Worm (Caenorhabditis elegans) whole organism, young adult: ENCODE measurements around the gene srh-220.

Experiments used
- C17E4.6 ChIP-seq: fragments of 200-800 bp; sonication (Bioruptor generic); IDR thresholded peaks from 2 replicates; pipeline ENCODE4 v1.3.6; 2022; ENCODE audit warnings: missing genetic modification reagents, missing genetic modification characterization, missing compliant biosample characterization
- F22D6.2 ChIP-seq: sonication (generic microtip); optimal IDR thresholded peaks from 2 replicates; lab custom pipeline; 2016; ENCODE audit warnings: mild to moderate bottlenecking, missing genetic modification characterization, missing compliant biosample characterization
- F23B12.7 ChIP-seq: sonication (generic microtip); optimal IDR thresholded peaks from 2 replicates; lab custom pipeline; 2017; ENCODE audit warnings: missing genetic modification characterization, mild to moderate bottlenecking, missing compliant biosample characterization, antibody characterized with exemption, moderate library complexity; ENCODE audit not compliant: insufficient read depth
- F37B4.10 ChIP-seq: fragments of 200-800 bp; sonication (Bioruptor generic); IDR thresholded peaks from 2 replicates; pipeline ENCODE4 v1.3.6; 2022; ENCODE audit warnings: missing genetic modification characterization, missing compliant biosample characterization
- F52B5.7 ChIP-seq: sonication (generic microtip); optimal IDR thresholded peaks from 2 replicates; lab custom pipeline; 2016; ENCODE audit warnings: mild to moderate bottlenecking, missing genetic modification characterization, missing compliant biosample characterization
- F57C9.4 ChIP-seq: sonication (generic microtip); optimal IDR thresholded peaks from 2 replicates; lab custom pipeline; 2017; ENCODE audit warnings: mild to moderate bottlenecking, missing genetic modification characterization, missing compliant biosample characterization
- T26A5.8 ChIP-seq: sonication (generic microtip); optimal IDR thresholded peaks from 2 replicates; lab custom pipeline; 2016; ENCODE audit warnings: missing genetic modification characterization, missing compliant biosample characterization
- Y53F4B.3 ChIP-seq: fragments of 200-800 bp; sonication (Bioruptor generic); IDR thresholded peaks from 2 replicates; pipeline ENCODE4 v1.3.6; 2022; ENCODE audit warnings: missing genetic modification reagents, missing genetic modification characterization, missing compliant biosample characterization
- Y67H2A.10 ChIP-seq: fragments of 200-800 bp; sonication (Bioruptor generic); conservative IDR thresholded peaks from 2 replicates; pipeline ENCODE4 v1.3.6; 2022; ENCODE audit warnings: missing genetic modification reagents, missing genetic modification characterization, missing compliant biosample characterization
- atf-7 ChIP-seq: sonication (generic microtip); optimal IDR thresholded peaks from 2 replicates; lab custom pipeline; 2017; ENCODE audit warnings: mild to moderate bottlenecking, missing genetic modification characterization, missing compliant biosample characterization
- athp-1 ChIP-seq: sonication (generic microtip); optimal IDR thresholded peaks from 2 replicates; lab custom pipeline; 2017; ENCODE audit warnings: mild to moderate bottlenecking, missing genetic modification characterization, missing compliant biosample characterization
- bed-2 ChIP-seq: fragments of 200-800 bp; sonication (Bioruptor generic); IDR thresholded peaks from 2 replicates; pipeline ENCODE4 v1.3.6; 2022; ENCODE audit warnings: missing genetic modification reagents, missing genetic modification characterization, missing compliant biosample characterization
- ccch-3 ChIP-seq: fragments of 200-800 bp; sonication (Bioruptor generic); optimal IDR thresholded peaks from 2 replicates; lab custom pipeline; 2018; ENCODE audit warnings: mild to moderate bottlenecking, missing genetic modification characterization, missing compliant biosample characterization
- egl-18 ChIP-seq: fragments of 200-800 bp; sonication (Bioruptor generic); IDR thresholded peaks from 2 replicates; pipeline ENCODE4 v1.3.6; 2022; ENCODE audit warnings: missing genetic modification reagents, missing genetic modification characterization, missing compliant biosample characterization
- egl-44 ChIP-seq: fragments of 200-800 bp; sonication (Bioruptor generic); IDR thresholded peaks from 2 replicates; pipeline ENCODE4 v1.3.6; 2022; ENCODE audit warnings: missing genetic modification reagents, missing genetic modification characterization, missing compliant biosample characterization
- egrh-3 ChIP-seq: fragments of 200-800 bp; sonication (Bioruptor generic); IDR thresholded peaks from 2 replicates; pipeline ENCODE4 v1.3.6; 2022; ENCODE audit warnings: missing genetic modification reagents, missing genetic modification characterization, missing compliant biosample characterization
- ets-4 ChIP-seq: fragments of 200-800 bp; sonication (Bioruptor generic); optimal IDR thresholded peaks from 2 replicates; lab custom pipeline; 2018; ENCODE audit warnings: mild to moderate bottlenecking, missing genetic modification characterization, missing compliant biosample characterization
- gei-17 ChIP-seq: fragments of 200-800 bp; sonication (Bioruptor generic); optimal IDR thresholded peaks from 2 replicates; lab custom pipeline; 2018; ENCODE audit warnings: mild to moderate bottlenecking, missing genetic modification characterization, missing compliant biosample characterization
- him-1 ChIP-seq: sonication (generic microtip); optimal IDR thresholded peaks from 2 replicates; lab custom pipeline; 2016; ENCODE audit warnings: missing genotype, missing genetic modification reagents, missing genetic modification characterization, missing compliant biosample characterization
- hlh-12 ChIP-seq: sonication (generic microtip); optimal IDR thresholded peaks from 2 replicates; lab custom pipeline; 2016; ENCODE audit warnings: missing genetic modification characterization, missing compliant biosample characterization
- hlh-26 ChIP-seq: fragments of 200-800 bp; sonication (Bioruptor generic); conservative IDR thresholded peaks from 2 replicates; pipeline ENCODE4 v1.3.6; 2022; ENCODE audit warnings: missing genetic modification reagents, missing genetic modification characterization, missing compliant biosample characterization
- lin-35 ChIP-seq, 3 experiments: fragments of 150-350 bp in 2 of 3; sonication (generic microtip) in 1 of 3; optimal IDR thresholded peaks; 2 replicates each; lab custom pipeline; 2014 to 2018; ENCODE audit warnings: missing biosample characterization in 3 of 3, missing genetic modification characterization in 3 of 3, missing genetic modification reagents in 3 of 3
- madf-3 ChIP-seq: fragments of 200-800 bp; sonication (Bioruptor generic); IDR thresholded peaks from 2 replicates; pipeline ENCODE4 v1.3.6; 2022; ENCODE audit warnings: missing genetic modification reagents, missing genetic modification characterization, missing compliant biosample characterization
- madf-6 ChIP-seq: fragments of 200-800 bp; sonication (Bioruptor generic); IDR thresholded peaks from 2 replicates; pipeline ENCODE4 v1.3.6; 2022; ENCODE audit warnings: missing genetic modification reagents, missing genetic modification characterization, missing compliant biosample characterization
- madf-8 ChIP-seq: fragments of 200-800 bp; sonication (Bioruptor generic); conservative IDR thresholded peaks from 2 replicates; pipeline ENCODE4 v1.3.6; 2022; ENCODE audit warnings: missing genetic modification reagents, missing genetic modification characterization, missing compliant biosample characterization
- mel-28 ChIP-seq: sonication (generic microtip); optimal IDR thresholded peaks from 2 replicates; lab custom pipeline; 2016; ENCODE audit warnings: borderline replicate concordance, mild to moderate bottlenecking, missing genetic modification characterization, missing compliant biosample characterization
- mes-4 ChIP-seq: sonication (generic microtip); optimal IDR thresholded peaks from 2 replicates; lab custom pipeline; 2016; ENCODE audit warnings: missing genotype, missing genetic modification characterization, missing compliant biosample characterization
- nfyb-1 ChIP-seq: fragments of 200-800 bp; sonication (Bioruptor generic); IDR thresholded peaks from 2 replicates; pipeline ENCODE4 v1.3.6; 2022; ENCODE audit warnings: missing genetic modification reagents, missing genetic modification characterization, missing compliant biosample characterization
- nhr-120 ChIP-seq: fragments of 200-800 bp; sonication (Bioruptor generic); IDR thresholded peaks from 2 replicates; pipeline ENCODE4 v1.3.6; 2022; ENCODE audit warnings: missing genetic modification characterization, missing compliant biosample characterization
- nhr-27 ChIP-seq: fragments of 200-800 bp; sonication (Bioruptor generic); optimal IDR thresholded peaks from 2 replicates; lab custom pipeline; 2018; ENCODE audit warnings: mild to moderate bottlenecking, missing genetic modification characterization, moderate library complexity, missing compliant biosample characterization
- nhr-80 ChIP-seq: sonication (generic microtip); optimal IDR thresholded peaks from 2 replicates; lab custom pipeline; 2016; ENCODE audit warnings: missing genetic modification characterization, missing compliant biosample characterization
- nhr-90 ChIP-seq: sonication (generic microtip); optimal IDR thresholded peaks from 2 replicates; lab custom pipeline; 2016; ENCODE audit warnings: missing genotype, mild to moderate bottlenecking, missing genetic modification characterization, missing compliant biosample characterization
- pha-4 ChIP-seq: fragments of 150-350 bp; sonication (generic microtip); optimal IDR thresholded peaks from 2 replicates; lab custom pipeline; 2014; ENCODE audit warnings: missing biosample characterization, missing genetic modification reagents, missing genetic modification characterization
- rcor-1 ChIP-seq: fragments of 200-800 bp; sonication (Bioruptor generic); IDR thresholded peaks from 2 replicates; pipeline ENCODE4 v1.3.6; 2022; ENCODE audit warnings: missing genetic modification reagents, missing genetic modification characterization, missing compliant biosample characterization
- rec-8 ChIP-seq, 2 experiments: sonication (generic microtip); optimal IDR thresholded peaks; 2 replicates each; lab custom pipeline; 2016; ENCODE audit warnings: mild to moderate bottlenecking in 2 of 2, missing genetic modification characterization in 2 of 2, missing genetic modification reagents in 2 of 2, missing genotype in 2 of 2, missing biosample characterization in 1 of 2, missing compliant biosample characterization in 1 of 2, moderate library complexity in 1 of 2
- sdz-38 ChIP-seq: sonication (generic microtip); optimal IDR thresholded peaks from 2 replicates; lab custom pipeline; 2016; ENCODE audit warnings: missing genotype, missing genetic modification characterization, missing compliant biosample characterization
- snpc-3.4 ChIP-seq: sonication (generic microtip); optimal IDR thresholded peaks from 2 replicates; lab custom pipeline; 2017; ENCODE audit warnings: missing genetic modification characterization, mild to moderate bottlenecking, missing compliant biosample characterization, antibody characterized with exemption, moderate library complexity, missing genotype, missing genetic modification reagents
- sptf-2 ChIP-seq: fragments of 200-800 bp; sonication (Bioruptor generic); optimal IDR thresholded peaks from 2 replicates; lab custom pipeline; 2018; ENCODE audit warnings: mild to moderate bottlenecking, missing genetic modification characterization, missing compliant biosample characterization
- tbp1 ChIP-seq: fragments of 200-800 bp; sonication (Bioruptor generic); optimal IDR thresholded peaks from 2 replicates; lab custom pipeline; 2018; ENCODE audit warnings: mild to moderate bottlenecking, missing genetic modification characterization, missing compliant biosample characterization
- tlf-1 ChIP-seq: fragments of 200-800 bp; sonication (Bioruptor generic); optimal IDR thresholded peaks from 2 replicates; lab custom pipeline; 2018; ENCODE audit warnings: mild to moderate bottlenecking, missing genetic modification characterization, missing compliant biosample characterization
- unc-130 ChIP-seq: sonication (generic microtip); optimal IDR thresholded peaks from 2 replicates; lab custom pipeline; 2016; ENCODE audit warnings: missing genetic modification reagents, missing genetic modification characterization, missing compliant biosample characterization
- xnd-1 ChIP-seq: sonication (generic microtip); optimal IDR thresholded peaks from 2 replicates; lab custom pipeline; 2016; ENCODE audit warnings: missing genotype, missing genetic modification reagents, missing genetic modification characterization, missing compliant biosample characterization
- zim-3 ChIP-seq: sonication (generic microtip); optimal IDR thresholded peaks from 2 replicates; lab custom pipeline; 2017; ENCODE audit warnings: mild to moderate bottlenecking, missing genetic modification characterization, moderate library complexity, missing compliant biosample characterization
- ztf-18 ChIP-seq: sonication (generic microtip); optimal IDR thresholded peaks from 2 replicates; lab custom pipeline; 2016; ENCODE audit warnings: missing genotype, mild to moderate bottlenecking, missing genetic modification characterization, missing compliant biosample characterization

Gene srh-220

ce11 chrIV:3977965-3978523 lies at the start of gene srh-220:
Gene srh-220, minus strand, starts transcription at chrIV:3978015.
- TF ChIP-seq hlh-26 (GFP tag; lab: Robert Waterston, UW) (no peak), egrh-3 (GFP tag; lab: Robert Waterston, UW) (no peak), zim-3 (tag; lab: Kevin White, UChicago) (no peak), gei-17 (GFP tag; lab: Kevin White, UChicago) (no peak), F37B4.10 (0 out of 2 replicates have a peak, but pooled peaks have one; percentile 67)

- TF ChIP-seq ccch-3 (GFP tag; lab: Kevin White, UChicago) (no peak), C17E4.6 (no peak), egl-44 (no peak), Y67H2A.10 (GFP tag; lab: Robert Waterston, UW) (no peak), athp-1 (no peak), atf-7 (tag; lab: Kevin White, UChicago) (peak; percentile 15), F57C9.4 (tag; lab: Kevin White, UChicago) (no peak), sdz-38 (tag; lab: Kevin White, UChicago) (no peak), nhr-27 (no peak), F22D6.2 (tag; lab: Kevin White, UChicago) (no peak), lin-35 (GFP tag; optimal IDR thresholded peaks at IDR 0.05; lab: Kevin White, UChicago) (no peak), nhr-80 (tag; lab: Kevin White, UChicago) (peak; percentile 21), ztf-18 (no peak), ets-4 (GFP tag; lab: Kevin White, UChicago) (peak; percentile 34), madf-8 (GFP tag; lab: Robert Waterston, UW) (no peak)
Measured at ce11 chrIV:4027106-4027888, 49.5 kb upstream of the srh-220 start.

ce11 chrIV:4025923-4026322 lies 48.1 kb upstream of the srh-220 start:
- TF ChIP-seq Y53F4B.3 (no peak), rec-8 (tag; optimal IDR thresholded peaks at IDR 0.05; lab: Kevin White, UChicago) (no peak), mel-28 (tag; lab: Kevin White, UChicago) (no peak), tbp1 (GFP tag; lab: Kevin White, UChicago) (peak; percentile 12), madf-3 (GFP tag; lab: Robert Waterston, UW) (no peak), unc-130 (no peak), pha-4 (no peak), tlf-1 (GFP tag; lab: Kevin White, UChicago) (no peak), egl-18 (no peak), him-1 (tag; lab: Kevin White, UChicago) (no peak), T26A5.8 (tag; lab: Kevin White, UChicago) (no peak), mes-4 (tag; lab: Kevin White, UChicago) (no peak), Y67H2A.10 (GFP tag; lab: Robert Waterston, UW) (no peak), bed-2 (no peak), nfyb-1 (0 out of 2 replicates have a peak, but pooled peaks have one; percentile 57), egrh-3 (GFP tag; lab: Robert Waterston, UW) (peak; percentile 77), nhr-90 (tag; lab: Kevin White, UChicago) (no peak), F52B5.7 (no peak), ets-4 (GFP tag; lab: Kevin White, UChicago) (no peak), sdz-38 (tag; lab: Kevin White, UChicago) (no peak), xnd-1 (tag; lab: Kevin White, UChicago) (no peak), sptf-2 (no peak), hlh-12 (no peak), madf-6 (no peak), nhr-120 (GFP tag; lab: Robert Waterston, UW) (no peak), snpc-3.4 (no peak), F23B12.7 (no peak), F37B4.10 (0 out of 2 replicates have a peak, but pooled peaks have one; percentile 9), rcor-1 (GFP tag; lab: Robert Waterston, UW) (no peak), ccch-3 (GFP tag; lab: Kevin White, UChicago) (no peak)
